Worm (Caenorhabditis elegans) whole organism, L2 larva: Measurements from ENCODE around the gene M03D4.4.

Source experiments
- R02D3.7 ChIP-seq: fragments of 150-350 bp; optimal IDR thresholded peaks from 2 replicates; lab custom pipeline; 2014; ENCODE audit warnings: missing biosample characterization, missing genetic modification characterization
- ceh-16 ChIP-seq: fragments of 150-350 bp; optimal IDR thresholded peaks from 2 replicates; lab custom pipeline; 2014; ENCODE audit warnings: missing biosample characterization, missing genetic modification characterization
- ceh-82 ChIP-seq: fragments of 150-350 bp; optimal IDR thresholded peaks from 2 replicates; lab custom pipeline; 2014; ENCODE audit warnings: missing biosample characterization, missing genetic modification characterization
- egl-27 ChIP-seq: sonication (generic microtip); optimal IDR thresholded peaks from 3 replicates; lab custom pipeline; 2017; ENCODE audit warnings: missing biosample characterization, missing genetic modification reagents, missing genetic modification characterization
- elt-3 ChIP-seq: sonication (generic microtip); optimal IDR thresholded peaks from 2 replicates; lab custom pipeline; 2017; ENCODE audit warnings: missing biosample characterization, missing genetic modification characterization
- mab-5 ChIP-seq: fragments of 150-350 bp; optimal IDR thresholded peaks from 2 replicates; lab custom pipeline; 2014; ENCODE audit warnings: missing biosample characterization, missing genetic modification characterization
- nhr-12 ChIP-seq: fragments of 150-350 bp; optimal IDR thresholded peaks from 2 replicates; lab custom pipeline; 2014; ENCODE audit warnings: missing biosample characterization, missing genetic modification characterization
- nhr-237 ChIP-seq: fragments of 150-350 bp; optimal IDR thresholded peaks from 2 replicates; lab custom pipeline; 2014; ENCODE audit warnings: missing biosample characterization, missing genetic modification characterization
- unc-62 ChIP-seq: fragments of 150-350 bp; optimal IDR thresholded peaks from 2 replicates; lab custom pipeline; 2014; ENCODE audit warnings: missing biosample characterization, missing genetic modification reagents, missing genetic modification characterization

- no peak for TF ChIP-seq egl-27 (tag; lab: Kevin White, UChicago)
- no peak for TF ChIP-seq unc-62 (GFP tag; lab: Kevin White, UChicago)
- TF ChIP-seq mab-5 (tag; lab: Kevin White, UChicago) = no peak
- no peak for TF ChIP-seq elt-3 (tag; lab: Kevin White, UChicago)
- no peak for TF ChIP-seq R02D3.7 (tag; lab: Kevin White, UChicago)
- TF ChIP-seq nhr-12 = no peak
- TF ChIP-seq nhr-237 (tag; lab: Kevin White, UChicago) = no peak
- TF ChIP-seq ceh-82 = no peak
- TF ChIP-seq ceh-16 (tag; lab: Kevin White, UChicago) = no peak
These were observed 18.4 kb downstream of the M03D4.4 start for ce11 chrIV:6108665-6109064.
